Fruit fly (Drosophila melanogaster): ENCODE results near the gene CG10177.

DNA sequence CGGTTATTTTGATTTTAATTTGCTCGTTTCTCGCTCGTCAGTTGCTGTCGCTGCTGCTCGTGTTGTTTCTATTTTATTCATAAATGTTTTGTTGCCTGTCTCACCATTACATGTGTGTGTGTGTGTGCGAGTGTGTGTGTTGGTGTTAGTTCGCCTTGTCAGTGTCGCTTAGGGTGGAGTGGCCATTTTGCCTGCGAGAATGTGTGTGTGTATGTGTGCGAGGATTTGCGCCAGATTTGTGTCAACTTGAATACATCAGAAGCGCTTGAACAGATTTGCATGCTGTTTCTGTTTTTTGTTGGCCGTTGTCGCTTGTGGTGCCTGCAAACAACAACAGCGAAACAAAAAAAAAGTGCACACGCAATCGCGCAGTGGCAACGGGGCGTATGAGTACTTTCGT lies 47.8 kb upstream of the CG10177 start:
- TF ChIP-seq pan (optimal IDR thresholded peaks at IDR 0.05) (no peak), EcR (GFP tag; optimal IDR thresholded peaks at IDR 0.05) (no peak), CG8478 (optimal IDR thresholded peaks at IDR 0.05) (no peak), usp (GFP tag; optimal IDR thresholded peaks at IDR 0.05) (no peak)

All from whole organism.